Fruit fly (Drosophila melanogaster) whole organism, embryonic: ENCODE results near the gene CG15160.

ENCODE experiments used
- Atf3 ChIP-seq: fragments of 200-800 bp; sonication (Bioruptor generic); optimal IDR thresholded peaks from 3 replicates; lab custom pipeline; 2016; ENCODE audit warnings: missing biosample characterization, missing genetic modification characterization
- Blimp-1 ChIP-seq: fragments of 200-800 bp; sonication (Bioruptor generic); optimal IDR thresholded peaks from 3 replicates; lab custom pipeline; 2018; ENCODE audit warnings: missing biosample characterization, missing genetic modification characterization, mild to moderate bottlenecking, moderate library complexity, missing genetic modification reagents
- CG10147 ChIP-seq: fragments of 200-800 bp; sonication (Bioruptor generic); optimal IDR thresholded peaks from 2 replicates; lab custom pipeline; 2019; ENCODE audit warnings: missing biosample characterization, mild to moderate bottlenecking, missing genetic modification characterization, moderate library complexity
- CG10267 ChIP-seq: fragments of 200-800 bp; sonication (Bioruptor generic); optimal IDR thresholded peaks from 2 replicates; lab custom pipeline; 2018; ENCODE audit warnings: missing biosample characterization, mild to moderate bottlenecking, missing genetic modification characterization, moderate library complexity
- CG10565 ChIP-seq: fragments of 200-800 bp; sonication (Bioruptor generic); optimal IDR thresholded peaks from 3 replicates; lab custom pipeline; 2016; ENCODE audit warnings: missing biosample characterization, mild to moderate bottlenecking, missing genetic modification characterization
- CG10979 ChIP-seq: fragments of 200-800 bp; sonication (Bioruptor generic); optimal IDR thresholded peaks from 2 replicates; lab custom pipeline; 2018; ENCODE audit warnings: missing biosample characterization, mild to moderate bottlenecking, missing genetic modification characterization, moderate library complexity
- CG11398 ChIP-seq: fragments of 200-800 bp; sonication (Bioruptor generic); optimal IDR thresholded peaks from 2 replicates; lab custom pipeline; 2016; ENCODE audit warnings: missing biosample characterization, missing genetic modification characterization
- CG12071 ChIP-seq: fragments of 200-800 bp; sonication (Bioruptor generic); optimal IDR thresholded peaks from 3 replicates; lab custom pipeline; 2018; ENCODE audit warnings: missing biosample characterization, mild to moderate bottlenecking, missing genetic modification characterization
- CG12942 ChIP-seq: fragments of 200-800 bp; sonication (Bioruptor generic); optimal IDR thresholded peaks from 3 replicates; lab custom pipeline; 2016; ENCODE audit warnings: missing biosample characterization, missing genetic modification characterization
- CG15601 ChIP-seq: fragments of 200-800 bp; sonication (Bioruptor generic); optimal IDR thresholded peaks from 3 replicates; lab custom pipeline; 2019; ENCODE audit warnings: missing biosample characterization, mild to moderate bottlenecking, missing genetic modification characterization, moderate library complexity
- CG17359 ChIP-seq: fragments of 200-800 bp; sonication (Bioruptor generic); optimal IDR thresholded peaks from 3 replicates; lab custom pipeline; 2018; ENCODE audit warnings: missing biosample characterization, mild to moderate bottlenecking, missing genetic modification characterization, moderate library complexity
- CG17361 ChIP-seq: fragments of 200-800 bp; sonication (Bioruptor generic); IDR thresholded peaks from 3 replicates; pipeline ENCODE4 v1.3.6; 2022; ENCODE audit warnings: missing biosample characterization, missing genetic modification characterization
- CG18619 ChIP-seq: fragments of 200-800 bp; sonication (Bioruptor generic); optimal IDR thresholded peaks from 3 replicates; lab custom pipeline; 2017; ENCODE audit warnings: missing biosample characterization, mild to moderate bottlenecking, missing genetic modification characterization
- CG2678 ChIP-seq: fragments of 200-800 bp; sonication (Bioruptor generic); optimal IDR thresholded peaks from 3 replicates; lab custom pipeline; 2019; ENCODE audit warnings: missing biosample characterization, mild to moderate bottlenecking, missing genetic modification characterization, moderate library complexity
- CG31365 ChIP-seq: fragments of 200-800 bp; sonication (Bioruptor generic); optimal IDR thresholded peaks from 2 replicates; lab custom pipeline; 2018; ENCODE audit warnings: missing biosample characterization, mild to moderate bottlenecking, missing genetic modification characterization
- CG3281 ChIP-seq: fragments of 200-800 bp; sonication (Bioruptor generic); optimal IDR thresholded peaks from 3 replicates; lab custom pipeline; 2017; ENCODE audit warnings: missing biosample characterization, mild to moderate bottlenecking, missing genetic modification characterization
- CG6689 ChIP-seq: fragments of 200-800 bp; sonication (Bioruptor generic); IDR thresholded peaks from 2 replicates; pipeline ENCODE4 v1.3.6; 2022; ENCODE audit warnings: missing biosample characterization, missing genetic modification characterization
- CG6765 ChIP-seq: fragments of 200-800 bp; sonication (Bioruptor generic); optimal IDR thresholded peaks from 3 replicates; lab custom pipeline; 2017; ENCODE audit warnings: missing biosample characterization, mild to moderate bottlenecking, missing genetic modification characterization
- CG8089 ChIP-seq: fragments of 200-800 bp; sonication (Bioruptor generic); optimal IDR thresholded peaks from 3 replicates; lab custom pipeline; 2016; ENCODE audit warnings: missing biosample characterization, missing genetic modification characterization
- CG9437 ChIP-seq: fragments of 200-800 bp; sonication (Bioruptor generic); optimal IDR thresholded peaks from 2 replicates; lab custom pipeline; 2018; ENCODE audit warnings: missing biosample characterization, mild to moderate bottlenecking, missing genetic modification characterization
- CG9727 ChIP-seq: fragments of 200-800 bp; sonication (Bioruptor generic); optimal IDR thresholded peaks from 3 replicates; lab custom pipeline; 2017; ENCODE audit warnings: missing biosample characterization, mild to moderate bottlenecking, missing genetic modification characterization
- CG9876 ChIP-seq: fragments of 200-800 bp; sonication (Bioruptor generic); optimal IDR thresholded peaks from 2 replicates; lab custom pipeline; 2016; ENCODE audit warnings: missing biosample characterization, missing genetic modification characterization
- CoRest ChIP-seq: fragments of 200-800 bp; sonication (Bioruptor generic); optimal IDR thresholded peaks from 3 replicates; lab custom pipeline; 2018; ENCODE audit warnings: missing biosample characterization, mild to moderate bottlenecking, missing genetic modification characterization, moderate library complexity
- CrebB ChIP-seq: fragments of 200-800 bp; sonication (Bioruptor generic); optimal IDR thresholded peaks from 3 replicates; lab custom pipeline; 2018; ENCODE audit warnings: missing biosample characterization, mild to moderate bottlenecking, missing genetic modification characterization
- HLH54F ChIP-seq: fragments of 200-800 bp; sonication (Bioruptor generic); optimal IDR thresholded peaks from 3 replicates; lab custom pipeline; 2016; ENCODE audit warnings: missing biosample characterization, missing genetic modification characterization
- Mad ChIP-seq: fragments of 200-800 bp; sonication (Bioruptor generic); optimal IDR thresholded peaks from 2 replicates; lab custom pipeline; 2016; ENCODE audit warnings: missing biosample characterization, missing genetic modification characterization
- Neu2 ChIP-seq: fragments of 200-800 bp; sonication (Bioruptor generic); optimal IDR thresholded peaks from 3 replicates; lab custom pipeline; 2016; ENCODE audit warnings: missing biosample characterization, missing genetic modification characterization, borderline replicate concordance
- Scr ChIP-seq: fragments of 200-800 bp; sonication (Bioruptor generic); IDR thresholded peaks from 2 replicates; pipeline ENCODE4 v1.3.6; 2022; ENCODE audit warnings: missing biosample characterization, missing genetic modification characterization; ENCODE audit not compliant: partially characterized antibody
- al ChIP-seq: fragments of 200-800 bp; sonication (Bioruptor generic); IDR thresholded peaks from 2 replicates; pipeline ENCODE4 v1.3.6; 2022; ENCODE audit warnings: missing biosample characterization, missing genetic modification characterization
- az2 ChIP-seq: fragments of 200-800 bp; sonication (Bioruptor generic); optimal IDR thresholded peaks from 3 replicates; lab custom pipeline; 2016; ENCODE audit warnings: missing biosample characterization, missing genetic modification characterization
- bcd ChIP-seq: fragments of 200-800 bp; sonication (Bioruptor generic); optimal IDR thresholded peaks from 2 replicates; lab custom pipeline; 2017; ENCODE audit warnings: missing biosample characterization, mild to moderate bottlenecking, missing genetic modification characterization
- chif ChIP-seq, 2 experiments: fragments of 200-800 bp; sonication (Bioruptor generic); optimal IDR thresholded peaks; 3 replicates each; lab custom pipeline; 2016; ENCODE audit warnings: missing biosample characterization in 2 of 2, missing genetic modification characterization in 2 of 2
- chm ChIP-seq: fragments of 200-800 bp; sonication (Bioruptor generic); IDR thresholded peaks from 2 replicates; pipeline ENCODE4 v1.3.6; 2022; ENCODE audit warnings: missing biosample characterization, missing genetic modification characterization
- dysf ChIP-seq: fragments of 200-800 bp; sonication (Bioruptor generic); IDR thresholded peaks from 3 replicates; pipeline ENCODE4 v1.3.6; 2022; ENCODE audit warnings: missing biosample characterization, missing genetic modification characterization
- gsb ChIP-seq: fragments of 200-800 bp; sonication (Bioruptor generic); IDR thresholded peaks from 2 replicates; pipeline ENCODE4 v1.3.6; 2022; ENCODE audit warnings: missing biosample characterization, missing genetic modification characterization
- h ChIP-seq: fragments of >200 bp; optimal IDR thresholded peaks from 2 replicates; lab custom pipeline; 2017
- lola ChIP-seq, 3 experiments: fragments of >200 bp in 2 of 3; fragments of 200-800 bp in 1 of 3; sonication (Bioruptor generic) in 1 of 3; optimal IDR thresholded peaks; 2 replicates each; lab custom pipeline; 2017 to 2019; ENCODE audit warnings: missing biosample characterization in 3 of 3, missing genetic modification characterization in 3 of 3, mild to moderate bottlenecking in 1 of 3, moderate library complexity in 1 of 3
- mirr ChIP-seq: fragments of 200-800 bp; sonication (Bioruptor generic); optimal IDR thresholded peaks from 3 replicates; lab custom pipeline; 2018; ENCODE audit warnings: missing biosample characterization, mild to moderate bottlenecking, missing genetic modification characterization
- nom ChIP-seq: fragments of 200-800 bp; sonication (Bioruptor generic); optimal IDR thresholded peaks from 2 replicates; lab custom pipeline; 2017; ENCODE audit warnings: missing biosample characterization, missing genetic modification characterization, mild to moderate bottlenecking, moderate library complexity, missing genetic modification reagents
- phol ChIP-seq: fragments of 200-800 bp; sonication (Bioruptor generic); optimal IDR thresholded peaks from 3 replicates; lab custom pipeline; 2018; ENCODE audit warnings: missing biosample characterization, mild to moderate bottlenecking, missing genetic modification characterization, moderate library complexity
- prd ChIP-seq, 3 experiments: fragments of >200 bp in 2 of 3; fragments of 200-800 bp in 1 of 3; sonication (Bioruptor generic) in 1 of 3; optimal IDR thresholded peaks in 2 of 3; IDR thresholded peaks in 1 of 3; 2 replicates in 2 of 3; 3 replicates in 1 of 3; pipeline versions ENCODE4 v1.3.6 to Lab custom; 2017 to 2022; ENCODE audit warnings: missing biosample characterization in 1 of 3, missing genetic modification characterization in 1 of 3
- pum ChIP-seq: fragments of 200-800 bp; sonication (Bioruptor generic); optimal IDR thresholded peaks from 2 replicates; lab custom pipeline; 2016; ENCODE audit warnings: missing biosample characterization, missing genetic modification characterization
- seq ChIP-seq: fragments of 200-800 bp; sonication (Bioruptor generic); IDR thresholded peaks from 2 replicates; pipeline ENCODE4 v1.3.6; 2022; ENCODE audit warnings: missing biosample characterization, missing genetic modification characterization
- sug ChIP-seq: fragments of 200-800 bp; optimal IDR thresholded peaks from 2 replicates; lab custom pipeline; 2019; ENCODE audit warnings: missing biosample characterization, mild to moderate bottlenecking, missing genetic modification characterization, moderate library complexity
- tgo ChIP-seq: fragments of 200-800 bp; sonication (Bioruptor generic); IDR thresholded peaks from 3 replicates; pipeline ENCODE4 v1.3.6; 2022; ENCODE audit warnings: missing biosample characterization, missing genetic modification characterization
- tup ChIP-seq: fragments of 200-800 bp; sonication (Bioruptor generic); optimal IDR thresholded peaks from 2 replicates; lab custom pipeline; 2016; ENCODE audit warnings: missing biosample characterization, mild to moderate bottlenecking, missing genetic modification characterization, moderate library complexity
- tx ChIP-seq: fragments of 200-800 bp; sonication (Bioruptor generic); optimal IDR thresholded peaks from 2 replicates; lab custom pipeline; 2016; ENCODE audit warnings: missing biosample characterization, missing genetic modification characterization
- wor ChIP-seq: fragments of 200-800 bp; sonication (Bioruptor generic); IDR thresholded peaks from 2 replicates; pipeline ENCODE4 v1.3.6; 2022; ENCODE audit warnings: missing biosample characterization, missing genetic modification characterization

The CG15160 gene

DNA sequence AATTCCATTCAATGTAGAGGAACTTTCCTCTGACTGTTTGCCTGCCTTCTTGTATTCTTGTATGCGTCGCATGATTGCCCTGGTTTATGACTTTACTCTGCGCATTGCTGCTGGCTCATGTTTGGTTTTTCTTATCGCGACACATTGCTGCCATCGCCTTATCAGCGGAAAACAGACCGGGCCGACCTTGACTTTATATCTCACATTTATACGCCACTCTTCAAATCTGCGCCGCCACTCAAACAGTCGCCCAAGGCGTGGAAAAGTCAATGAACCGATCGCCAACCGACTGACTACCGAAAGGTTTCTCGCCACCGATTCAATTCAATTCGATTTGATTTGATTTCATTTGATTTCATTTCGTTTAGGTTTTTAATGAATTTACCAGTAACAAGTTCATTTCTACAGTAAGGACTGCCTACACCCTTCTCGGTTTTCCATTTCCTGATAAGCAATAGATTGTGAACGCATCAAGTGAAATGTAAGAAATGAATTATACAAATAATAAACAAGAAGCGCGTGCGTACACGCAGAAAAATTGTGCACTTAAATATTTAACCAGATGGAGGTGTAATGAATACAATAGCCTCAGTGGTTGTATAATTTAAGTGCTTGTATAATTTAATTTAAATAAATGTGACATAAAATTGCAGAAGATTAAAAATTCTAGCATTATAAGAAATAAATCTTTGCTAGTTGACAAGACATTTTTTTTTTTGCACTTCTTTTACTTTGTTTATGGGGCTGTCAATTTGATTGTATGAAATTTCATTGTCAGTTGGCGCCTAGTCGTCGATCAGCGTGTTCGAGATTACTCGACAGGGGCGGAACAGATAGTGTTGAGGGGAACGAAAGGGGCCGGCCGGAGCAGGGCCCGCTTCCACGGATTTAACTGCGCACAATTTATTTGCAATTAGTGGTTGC is 24.2 kb upstream of the CG15160 start (continued):
- TF ChIP-seq CG15601 (tag; lab: Kevin White, UChicago) (peak; percentile 48), bcd (GFP tag; lab: Kevin White, UChicago) (peak; percentile 46), pum (GFP tag; lab: Kevin White, UChicago) (no peak), tx (GFP tag; lab: Kevin White, UChicago) (no peak), CG11398 (GFP tag; lab: Kevin White, UChicago) (no peak), CG8089 (GFP tag; lab: Kevin White, UChicago) (no peak), nom (GFP tag; lab: Kevin White, UChicago) (no peak), CG31365 (tag; lab: Kevin White, UChicago) (no peak), chm (no peak), h (lab: Kevin White, UChicago) (no peak), Mad (GFP tag; lab: Kevin White, UChicago) (peak; percentile 2), CrebB (tag; lab: Kevin White, UChicago) (no peak), az2 (GFP tag; lab: Kevin White, UChicago) (peak; percentile 25), CG9727 (GFP tag; lab: Kevin White, UChicago) (peak; percentile 52), CG12942 (GFP tag; lab: Kevin White, UChicago) (no peak), Atf3 (no peak), wor (GFP tag; lab: Robert Waterston, UW) (no peak), gsb (no peak), CG9437 (GFP tag; lab: Kevin White, UChicago) (peak; percentile 18), CG10267 (peak; percentile 16), al (GFP tag; lab: Robert Waterston, UW) (no peak), CG2678 (peak; percentile 48), dysf (GFP tag; lab: Robert Waterston, UW) (peak; percentile 39; the same call in 2 of the 3 replicates), CG12071 (GFP tag; lab: Kevin White, UChicago) (no peak), seq (GFP tag; lab: Robert Waterston, UW) (no peak), CG3281 (GFP tag; lab: Kevin White, UChicago) (peak; percentile 4), CG18619 (no peak), Scr (GFP tag; lab: Robert Waterston, UW) (no peak), HLH54F (GFP tag; lab: Kevin White, UChicago) (no peak), CG6689 (peak; percentile 47), tgo (no peak), CoRest (tag; lab: Kevin White, UChicago) (peak; percentile 47), CG10979 (tag; lab: Kevin White, UChicago) (peak; percentile 34), CG6765 (GFP tag; lab: Kevin White, UChicago) (no peak), CG9876 (GFP tag; lab: Kevin White, UChicago) (no peak), prd (optimal IDR thresholded peaks at IDR 0.05; lab: Kevin White, UChicago) (no peak), prd (GFP tag; IDR thresholded peaks at IDR 0.05; lab: Robert Waterston, UW) (no peak; the same call in 2 of the 3 replicates), Neu2 (GFP tag; lab: Kevin White, UChicago) (no peak), sug (peak; percentile 79), CG17361 (GFP tag; lab: Robert Waterston, UW) (peak; percentile 48; the same call in 2 of the 3 replicates), lola (GFP tag; optimal IDR thresholded peaks at IDR 0.05; lab: Kevin White, UChicago) (peak in 1 of 3 experiments; percentile 28), CG17359 (tag; lab: Kevin White, UChicago) (no peak), mirr (GFP tag; lab: Kevin White, UChicago) (peak; percentile 76), phol (tag; lab: Kevin White, UChicago) (peak; percentile 3), tup (no peak), CG10565 (no peak), chif (GFP tag; optimal IDR thresholded peaks at IDR 0.05; lab: Kevin White, UChicago) (peak in 1 of 2 experiments; percentile 13), CG10147 (GFP tag; lab: Kevin White, UChicago) (no peak), Blimp-1 (GFP tag; lab: Kevin White, UChicago) (peak; percentile 40)
